Fruit fly (Drosophila melanogaster): Measurements from ENCODE around the gene polybromo.

Gene polybromo

DNA sequence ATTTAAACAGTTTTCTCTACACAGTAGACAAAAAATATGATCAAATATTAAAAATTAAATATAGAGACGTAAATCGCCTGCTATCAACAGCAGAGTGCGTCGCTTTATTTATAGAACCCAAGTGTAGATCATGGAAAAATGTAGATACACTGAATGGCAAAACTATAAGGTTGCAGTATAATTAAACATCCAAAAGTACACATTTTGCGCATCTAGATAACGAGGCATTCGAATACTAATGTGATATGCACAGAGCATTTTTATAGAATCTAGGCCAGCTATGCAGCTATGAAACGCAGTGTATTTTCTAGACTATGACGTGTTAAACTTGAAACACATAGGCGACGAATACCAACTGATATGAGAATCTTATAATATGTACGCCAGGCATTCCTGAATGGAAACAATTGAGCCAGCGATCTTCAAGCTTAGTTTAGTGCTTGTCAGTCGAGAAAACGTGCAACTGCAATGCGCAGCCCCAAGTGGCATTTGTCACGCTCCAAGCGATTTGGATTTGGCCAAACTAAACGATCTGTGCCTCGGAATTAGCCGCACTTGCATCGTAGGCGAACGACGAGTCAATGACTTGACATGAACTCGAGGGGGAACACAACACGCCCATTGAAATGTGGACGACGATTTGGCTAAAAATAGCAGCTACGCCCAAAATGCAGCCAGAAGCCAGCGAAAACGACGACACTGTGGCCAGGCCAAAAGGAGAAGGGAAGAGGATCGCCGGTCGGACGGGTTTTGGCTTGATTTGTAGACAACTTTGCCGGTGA, 6.0 kb upstream of the polybromo start (continued):
- TF ChIP-seq fd102C (GFP tag; optimal IDR thresholded peaks at IDR 0.05) (no peak), CG18764 (GFP tag; optimal IDR thresholded peaks at IDR 0.05) (peak; percentile 72), CG7357 (GFP tag; IDR thresholded peaks at IDR 0.05) (peak; percentile 79), Med (GFP tag) (peak; percentile 99), gcm (GFP tag; optimal IDR thresholded peaks at IDR 0.05) (peak; percentile 82), CG12219 (GFP tag; optimal IDR thresholded peaks at IDR 0.05) (peak; percentile 92), CG15011 (GFP tag; optimal IDR thresholded peaks at IDR 0.05) (peak; percentile 78), Six4 (GFP tag; optimal IDR thresholded peaks at IDR 0.05) (peak; percentile 75), org-1 (GFP tag; optimal IDR thresholded peaks at IDR 0.05) (peak; percentile 85), Oli (tag; optimal IDR thresholded peaks at IDR 0.05) (peak; percentile 89), CG10979 (tag; optimal IDR thresholded peaks at IDR 0.05) (peak; percentile 70)

DNA sequence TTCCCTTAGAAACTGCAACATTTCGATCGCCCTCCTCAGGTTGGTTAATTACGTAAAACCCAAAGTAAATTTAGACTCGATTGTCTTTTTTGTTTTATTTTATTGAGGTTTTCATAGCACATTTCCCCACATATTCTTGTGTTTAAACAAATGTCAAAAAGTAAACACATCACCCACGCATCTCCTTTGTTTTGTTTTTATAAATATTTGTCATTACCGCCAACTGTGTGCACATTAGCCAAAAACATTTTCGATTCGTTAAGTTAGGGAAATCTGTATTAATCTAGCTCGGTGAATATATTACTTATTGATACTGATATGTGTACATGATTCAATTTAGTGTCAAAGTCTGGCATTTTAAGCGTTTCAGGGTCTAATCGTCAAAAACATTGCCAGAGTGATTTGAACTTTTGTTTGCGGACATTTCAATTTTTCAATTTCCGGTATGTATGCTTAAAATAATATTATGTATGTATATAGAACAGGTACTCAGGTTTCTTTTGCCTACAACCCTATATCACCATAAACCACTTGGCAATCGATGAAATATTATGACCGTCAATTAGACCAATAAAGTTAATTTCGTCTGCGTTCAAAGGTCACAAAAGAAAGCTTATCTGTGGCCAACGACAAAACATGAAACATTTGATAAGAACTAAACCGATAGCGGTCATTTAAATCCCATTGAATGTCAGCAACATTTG, 4.7 kb upstream of the polybromo start:
- TF ChIP-seq CG10366 (GFP tag; IDR thresholded peaks at IDR 0.05) = no peak
- TF ChIP-seq stc (GFP tag; IDR thresholded peaks at IDR 0.05) = no peak
- TF ChIP-seq CG3407 (GFP tag; optimal IDR thresholded peaks at IDR 0.05) = peak; percentile 60
- no peak for TF ChIP-seq CG17829 (tag; optimal IDR thresholded peaks at IDR 0.05)
- peak; percentile 67 for TF ChIP-seq PHDP (tag; optimal IDR thresholded peaks at IDR 0.05)
- TF ChIP-seq NFAT (GFP tag; IDR thresholded peaks at IDR 0.05) = no peak
- TF ChIP-seq crc (GFP tag; optimal IDR thresholded peaks at IDR 0.05) = no peak
- peak; percentile 52 for TF ChIP-seq run (tag; optimal IDR thresholded peaks at IDR 0.05)
- no peak for TF ChIP-seq zfh1 (GFP tag; IDR thresholded peaks at IDR 0.05)
- peak in 1 of 3 experiments; percentile 2 for TF ChIP-seq lola (GFP tag; optimal IDR thresholded peaks at IDR 0.05)
- TF ChIP-seq Aef1 (GFP tag; IDR thresholded peaks at IDR 0.05) = no peak
- TF ChIP-seq ATbp (GFP tag; optimal IDR thresholded peaks at IDR 0.05) = peak; percentile 84
- peak; percentile 31 for TF ChIP-seq Sry-β (GFP tag; optimal IDR thresholded peaks at IDR 0.05)
- peak; percentile 48 for TF ChIP-seq CG7271 (tag; optimal IDR thresholded peaks at IDR 0.05)
- 0 out of 3 replicates have a peak, but pooled peaks have one; percentile 11 for TF ChIP-seq CG11695 (GFP tag; IDR thresholded peaks at IDR 0.05)
- TF ChIP-seq sima (GFP tag; optimal IDR thresholded peaks at IDR 0.05) = no peak
- TF ChIP-seq Dfd (GFP tag; optimal IDR thresholded peaks at IDR 0.05) = no peak
- TF ChIP-seq CG10209 (GFP tag; optimal IDR thresholded peaks at IDR 0.05) = peak; percentile 63
- peak; percentile 24 for TF ChIP-seq CG12104 (GFP tag; optimal IDR thresholded peaks at IDR 0.05)
- TF ChIP-seq CG17328 (GFP tag; IDR thresholded peaks at IDR 0.05) = no peak
- peak; percentile 25 for TF ChIP-seq CG10274 (GFP tag; optimal IDR thresholded peaks at IDR 0.05)
- peak; percentile 39 for TF ChIP-seq mirr (GFP tag; optimal IDR thresholded peaks at IDR 0.05)
- peak; percentile 40 for TF ChIP-seq CG8388 (GFP tag; optimal IDR thresholded peaks at IDR 0.05)
- TF ChIP-seq CG8281 (tag; optimal IDR thresholded peaks at IDR 0.05) = peak; percentile 50
- peak; percentile 84 for TF ChIP-seq Med (GFP tag)
- peak; percentile 54 for TF ChIP-seq CG4707 (GFP tag; optimal IDR thresholded peaks at IDR 0.05)
- no peak for TF ChIP-seq toy (GFP tag; IDR thresholded peaks at IDR 0.05)
- TF ChIP-seq CG33557 (GFP tag; optimal IDR thresholded peaks at IDR 0.05) = peak; percentile 65
- peak; percentile 72 for TF ChIP-seq Fer1 (GFP tag; optimal IDR thresholded peaks at IDR 0.05)
- TF ChIP-seq gsb-n (tag; optimal IDR thresholded peaks at IDR 0.05) = no peak
- TF ChIP-seq Atf6 (GFP tag; IDR thresholded peaks at IDR 0.05) = peak; percentile 45; the same call in 1 of the 2 replicates
- peak; percentile 16 for TF ChIP-seq trh (GFP tag; optimal IDR thresholded peaks at IDR 0.05)
- peak; percentile 59 for TF ChIP-seq CG15011 (GFP tag; optimal IDR thresholded peaks at IDR 0.05)
- TF ChIP-seq Six4 (GFP tag; optimal IDR thresholded peaks at IDR 0.05) = peak; percentile 9
- peak; percentile 41 for TF ChIP-seq CG12236 (GFP tag; optimal IDR thresholded peaks at IDR 0.05)
- TF ChIP-seq tup (GFP tag; optimal IDR thresholded peaks at IDR 0.05) = peak; percentile 40
- TF ChIP-seq kay (GFP tag; optimal IDR thresholded peaks at IDR 0.05) = no peak
- peak; percentile 86 for TF ChIP-seq CG6813 (GFP tag; optimal IDR thresholded peaks at IDR 0.05)
